Fruit fly (Drosophila melanogaster) whole organism, wandering third instar larva: ENCODE data around the gene CG12236.
A peak's percentile ranks its signal among the peaks of the same experiment; 100 is the strongest.

Source experiments
- CG9705 ChIP-seq: fragments of 200-800 bp; sonication (Bioruptor generic); optimal IDR thresholded peaks from 2 replicates; lab custom pipeline; 2018; ENCODE audit warnings: missing biosample characterization, mild to moderate bottlenecking, missing genetic modification characterization
- Dfd ChIP-seq: fragments of >200 bp; optimal IDR thresholded peaks from 2 replicates; lab custom pipeline; 2017; ENCODE audit warnings: missing biosample characterization, missing genetic modification characterization
- HLH106 ChIP-seq: fragments of 200-800 bp; optimal IDR thresholded peaks from 3 replicates; lab custom pipeline; 2019; ENCODE audit warnings: missing biosample characterization, mild to moderate bottlenecking, missing genetic modification characterization, moderate library complexity
- psq ChIP-seq: fragments of 200-800 bp; sonication (Bioruptor generic); optimal IDR thresholded peaks from 3 replicates; lab custom pipeline; 2017; ENCODE audit warnings: missing biosample characterization, mild to moderate bottlenecking, missing genetic modification characterization, moderate library complexity
- usp ChIP-seq: fragments of >200 bp; optimal IDR thresholded peaks from 2 replicates; lab custom pipeline; 2017; ENCODE audit warnings: missing biosample characterization, missing genetic modification characterization

- TF ChIP-seq psq (GFP tag; lab: Kevin White, UChicago) (peak; percentile 54), usp (GFP tag; lab: Kevin White, UChicago) (no peak), CG9705 (peak; percentile 42), HLH106 (tag; lab: Kevin White, UChicago) (peak; percentile 58), Dfd (GFP tag; lab: Kevin White, UChicago) (no peak)
These were observed 24.5 kb downstream of the CG12236 start for dm6 chrX:5932345-5932995.
